Worm (Caenorhabditis elegans) whole organism, late embryonic: ENCODE measurements around the gene F46G11.4.
A peak's percentile ranks its signal among the peaks of the same experiment; 100 is the strongest.

ENCODE experiments used
- C08G9.2 ChIP-seq: sonication (generic microtip); optimal IDR thresholded peaks from 2 replicates; lab custom pipeline; 2016; ENCODE audit warnings: mild to moderate bottlenecking, missing genetic modification characterization, moderate library complexity, missing compliant biosample characterization
- C38D4.7 ChIP-seq: fragments of 200-800 bp; sonication (Bioruptor generic); optimal IDR thresholded peaks from 2 replicates; lab custom pipeline; 2018; ENCODE audit warnings: mild to moderate bottlenecking, missing genetic modification characterization, moderate library complexity, missing compliant biosample characterization
- K02D7.2 ChIP-seq: sonication (generic microtip); optimal IDR thresholded peaks from 2 replicates; lab custom pipeline; 2017; ENCODE audit warnings: mild to moderate bottlenecking, missing genetic modification characterization, missing compliant biosample characterization
- Y22D7AL.16 ChIP-seq: sonication (generic microtip); optimal IDR thresholded peaks from 2 replicates; lab custom pipeline; 2016; ENCODE audit warnings: missing genetic modification characterization, missing compliant biosample characterization
- ama-1 ChIP-seq: fragments of 150-350 bp; optimal IDR thresholded peaks from 2 replicates; lab custom pipeline; 2014
- ceh-14 ChIP-seq: sonication (generic microtip); optimal IDR thresholded peaks from 2 replicates; lab custom pipeline; 2016; ENCODE audit warnings: missing genotype, missing genetic modification characterization, missing compliant biosample characterization
- ceh-18 ChIP-seq: sonication (generic microtip); optimal IDR thresholded peaks from 2 replicates; lab custom pipeline; 2016; ENCODE audit warnings: missing genetic modification characterization, missing compliant biosample characterization
- ceh-2 ChIP-seq: sonication (generic microtip); optimal IDR thresholded peaks from 2 replicates; lab custom pipeline; 2016; ENCODE audit warnings: missing genotype, missing genetic modification characterization, missing compliant biosample characterization
- ceh-24 ChIP-seq: sonication (generic microtip); optimal IDR thresholded peaks from 2 replicates; lab custom pipeline; 2016; ENCODE audit warnings: mild to moderate bottlenecking, missing genetic modification characterization, missing compliant biosample characterization
- ceh-31 ChIP-seq: sonication (generic microtip); optimal IDR thresholded peaks from 2 replicates; lab custom pipeline; 2016; ENCODE audit warnings: missing genetic modification characterization, missing compliant biosample characterization
- ceh-45 ChIP-seq: fragments of 200-800 bp; sonication (Bioruptor generic); IDR thresholded peaks from 2 replicates; pipeline ENCODE4 v1.3.6; 2022; ENCODE audit warnings: missing genetic modification reagents, missing genetic modification characterization, missing compliant biosample characterization
- ceh-48 ChIP-seq: sonication (generic microtip); optimal IDR thresholded peaks from 2 replicates; lab custom pipeline; 2016; ENCODE audit warnings: missing genetic modification characterization, inconsistent platforms, missing compliant biosample characterization
- dmd-4 ChIP-seq: sonication (generic microtip); optimal IDR thresholded peaks from 2 replicates; lab custom pipeline; 2016; ENCODE audit warnings: borderline replicate concordance, missing genetic modification characterization, missing compliant biosample characterization
- dve-1 ChIP-seq: sonication (generic microtip); optimal IDR thresholded peaks from 2 replicates; lab custom pipeline; 2017; ENCODE audit warnings: antibody characterized with exemption, mild to moderate bottlenecking, missing genetic modification characterization, missing compliant biosample characterization
- elt-2 ChIP-seq: sonication (generic microtip); optimal IDR thresholded peaks from 2 replicates; lab custom pipeline; 2016; ENCODE audit warnings: missing genetic modification reagents, missing genetic modification characterization, missing compliant biosample characterization
- ets-4 ChIP-seq: sonication (generic microtip); optimal IDR thresholded peaks from 2 replicates; lab custom pipeline; 2016; ENCODE audit warnings: missing genetic modification characterization, missing compliant biosample characterization
- eyg-1 ChIP-seq: sonication (generic microtip); optimal IDR thresholded peaks from 2 replicates; lab custom pipeline; 2016; ENCODE audit warnings: missing genotype, missing genetic modification characterization, missing compliant biosample characterization
- fkh-10 ChIP-seq: fragments of 150-350 bp; optimal IDR thresholded peaks from 2 replicates; lab custom pipeline; 2014; ENCODE audit warnings: missing biosample characterization, missing genetic modification reagents, missing genetic modification characterization
- fkh-6 ChIP-seq: sonication (generic microtip); optimal IDR thresholded peaks from 2 replicates; lab custom pipeline; 2016; ENCODE audit warnings: missing genetic modification characterization, missing compliant biosample characterization
- hlh-30 ChIP-seq: sonication (generic microtip); optimal IDR thresholded peaks from 2 replicates; lab custom pipeline; 2017; ENCODE audit warnings: antibody characterized with exemption, missing genetic modification characterization, missing compliant biosample characterization; ENCODE audit not compliant: insufficient read depth
- hlh-6 ChIP-seq: sonication (generic microtip); optimal IDR thresholded peaks from 2 replicates; lab custom pipeline; 2016; ENCODE audit warnings: missing genotype, missing genetic modification characterization, missing compliant biosample characterization
- hlh-8 ChIP-seq: sonication (generic microtip); optimal IDR thresholded peaks from 2 replicates; lab custom pipeline; 2016; ENCODE audit warnings: missing genotype, missing genetic modification characterization, missing compliant biosample characterization
- lin-11 ChIP-seq: fragments of 200-800 bp; sonication (Bioruptor generic); optimal IDR thresholded peaks from 2 replicates; lab custom pipeline; 2018; ENCODE audit warnings: mild to moderate bottlenecking, missing genetic modification characterization, missing compliant biosample characterization
- madf-2 ChIP-seq: sonication (generic microtip); optimal IDR thresholded peaks from 2 replicates; lab custom pipeline; 2017; ENCODE audit warnings: missing genetic modification characterization, missing compliant biosample characterization
- nhr-232 ChIP-seq: sonication (generic microtip); optimal IDR thresholded peaks from 2 replicates; lab custom pipeline; 2016; ENCODE audit warnings: missing genetic modification characterization, missing compliant biosample characterization
- npax-4 ChIP-seq: sonication (generic microtip); optimal IDR thresholded peaks from 2 replicates; lab custom pipeline; 2016; ENCODE audit warnings: missing genetic modification characterization, missing compliant biosample characterization
- pag-3 ChIP-seq: sonication (generic microtip); optimal IDR thresholded peaks from 2 replicates; lab custom pipeline; 2016; ENCODE audit warnings: missing compliant biosample characterization, missing genetic modification characterization, borderline replicate concordance
- pat-9 ChIP-seq: fragments of 200-800 bp; sonication (Bioruptor generic); optimal IDR thresholded peaks from 2 replicates; lab custom pipeline; 2018; ENCODE audit warnings: mild to moderate bottlenecking, missing genetic modification characterization, moderate library complexity, missing compliant biosample characterization
- pax-1 ChIP-seq: fragments of 150-350 bp; optimal IDR thresholded peaks from 2 replicates; lab custom pipeline; 2014; ENCODE audit warnings: missing biosample characterization, missing genetic modification characterization
- pqm-1 ChIP-seq: sonication (generic microtip); optimal IDR thresholded peaks from 2 replicates; lab custom pipeline; 2016; ENCODE audit warnings: missing genetic modification characterization, missing compliant biosample characterization
- pros-1 ChIP-seq: fragments of 150-350 bp; optimal IDR thresholded peaks from 2 replicates; lab custom pipeline; 2014; ENCODE audit warnings: missing biosample characterization, missing genetic modification reagents, missing genetic modification characterization
- sdc-2 ChIP-seq: sonication (generic microtip); optimal IDR thresholded peaks from 2 replicates; lab custom pipeline; 2016; ENCODE audit warnings: missing genotype, missing genetic modification characterization, missing compliant biosample characterization
- sox-2 ChIP-seq: fragments of 200-800 bp; sonication (Bioruptor generic); IDR thresholded peaks from 2 replicates; pipeline ENCODE4 v1.3.6; 2022; ENCODE audit warnings: missing genetic modification reagents, missing genetic modification characterization, missing compliant biosample characterization
- tbx-2 ChIP-seq: sonication (generic microtip); optimal IDR thresholded peaks from 2 replicates; lab custom pipeline; 2016; ENCODE audit warnings: missing genetic modification characterization, missing compliant biosample characterization
- tbx-7 ChIP-seq: sonication (generic microtip); optimal IDR thresholded peaks from 2 replicates; lab custom pipeline; 2016; ENCODE audit warnings: missing genotype, missing genetic modification characterization, missing compliant biosample characterization
- unc-42 ChIP-seq: sonication (generic microtip); optimal IDR thresholded peaks from 2 replicates; lab custom pipeline; 2016; ENCODE audit warnings: missing genotype, missing genetic modification characterization, missing compliant biosample characterization
- unc-55 ChIP-seq: sonication (generic microtip); optimal IDR thresholded peaks from 2 replicates; lab custom pipeline; 2017; ENCODE audit warnings: missing biosample characterization, missing genetic modification reagents, missing genetic modification characterization
- unc-86 ChIP-seq: sonication (generic microtip); optimal IDR thresholded peaks from 2 replicates; lab custom pipeline; 2016; ENCODE audit warnings: missing genetic modification characterization, missing compliant biosample characterization
- ztf-16 ChIP-seq: sonication (generic microtip); optimal IDR thresholded peaks from 2 replicates; lab custom pipeline; 2017; ENCODE audit warnings: missing genetic modification characterization, missing compliant biosample characterization

Gene F46G11.4

DNA sequence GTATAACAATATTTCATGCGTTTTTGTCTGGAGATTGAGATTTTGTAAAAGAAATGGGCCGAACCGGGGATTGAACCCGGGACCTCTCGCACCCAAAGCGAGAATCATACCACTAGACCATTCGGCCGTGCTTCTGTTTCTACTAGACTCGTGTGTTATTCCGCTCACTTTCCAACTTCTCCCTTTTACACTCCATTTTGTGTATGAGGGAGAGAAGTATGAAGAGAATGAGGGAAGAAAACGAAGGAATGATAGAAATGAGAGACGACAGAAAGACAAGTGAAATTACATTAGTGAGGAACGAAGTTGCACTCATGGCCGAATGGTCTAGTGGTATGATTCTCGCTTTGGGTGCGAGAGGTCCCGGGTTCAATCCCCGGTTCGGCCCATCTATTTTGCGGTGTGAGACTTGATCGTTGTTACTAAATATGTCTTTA is 2.6 kb upstream of the F46G11.4 start (continued):
- peak; percentile 89 for TF ChIP-seq dve-1
- peak; percentile 90 for TF ChIP-seq ztf-16 (tag; lab: Kevin White, UChicago)
- peak; percentile 83 for TF ChIP-seq ceh-45 (GFP tag; lab: Robert Waterston, UW)
- TF ChIP-seq lin-11 = peak; percentile 77
- peak; percentile 57 for TF ChIP-seq fkh-10 (GFP tag; lab: Kevin White, UChicago)
- no peak for TF ChIP-seq ama-1 (lab: Kevin White, UChicago)
- no peak for TF ChIP-seq pax-1 (tag; lab: Kevin White, UChicago)
- TF ChIP-seq ceh-18 (tag; lab: Kevin White, UChicago) = peak; percentile 85
- TF ChIP-seq pag-3 (tag; lab: Kevin White, UChicago) = peak; percentile 41
- TF ChIP-seq ceh-2 (tag; lab: Kevin White, UChicago) = peak; percentile 65
- TF ChIP-seq hlh-8 (tag; lab: Kevin White, UChicago) = peak; percentile 62
- peak; percentile 84 for TF ChIP-seq fkh-6 (tag; lab: Kevin White, UChicago)
- peak; percentile 95 for TF ChIP-seq ceh-14
- TF ChIP-seq ceh-31 (tag; lab: Kevin White, UChicago) = peak; percentile 84
- peak; percentile 65 for TF ChIP-seq unc-86 (tag; lab: Kevin White, UChicago)
- TF ChIP-seq K02D7.2 (tag; lab: Kevin White, UChicago) = peak; percentile 79
- TF ChIP-seq ceh-48 = peak; percentile 78
- peak; percentile 70 for TF ChIP-seq npax-4 (tag; lab: Kevin White, UChicago)
- peak; percentile 55 for TF ChIP-seq eyg-1
- TF ChIP-seq unc-55 = peak; percentile 71
- no peak for TF ChIP-seq tbx-7 (tag; lab: Kevin White, UChicago)
- TF ChIP-seq, all 69 proteins: peak for 61

DNA sequence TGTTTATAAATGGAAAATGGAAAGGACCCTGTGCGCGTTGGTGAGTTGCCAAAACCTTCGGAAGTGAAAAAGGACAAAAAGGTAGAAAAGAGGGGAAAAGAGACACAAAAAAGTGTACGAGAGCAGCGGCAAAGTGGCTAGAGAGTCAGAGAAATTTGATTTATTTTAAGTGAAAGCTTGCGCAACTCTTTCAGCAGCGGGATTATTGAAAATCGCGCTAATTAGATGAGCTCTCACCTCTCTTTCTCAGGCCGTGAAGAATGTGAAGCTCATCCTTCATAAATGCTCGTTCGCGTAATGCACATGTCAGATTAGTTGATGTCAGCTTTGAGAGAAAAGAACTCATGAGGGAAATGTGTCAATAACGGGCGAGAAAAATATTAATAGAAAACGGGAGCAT is 639 bp upstream of the F46G11.4 start:
- TF ChIP-seq pros-1 (tag; lab: Kevin White, UChicago) = no peak
- no peak for TF ChIP-seq nhr-232 (tag; lab: Kevin White, UChicago)
- peak; percentile 99 for TF ChIP-seq unc-42 (tag; lab: Kevin White, UChicago)
- TF ChIP-seq hlh-30 (tag; lab: Kevin White, UChicago) = no peak
- no peak for TF ChIP-seq C08G9.2
- no peak for TF ChIP-seq ceh-18 (tag; lab: Kevin White, UChicago)
- TF ChIP-seq elt-2 (tag; lab: Kevin White, UChicago) = no peak
- no peak for TF ChIP-seq ets-4 (tag; lab: Kevin White, UChicago)
- TF ChIP-seq madf-2 (tag; lab: Kevin White, UChicago) = no peak
- no peak for TF ChIP-seq unc-86 (tag; lab: Kevin White, UChicago)
- peak; percentile 49 for TF ChIP-seq ceh-31 (tag; lab: Kevin White, UChicago)
- TF ChIP-seq pqm-1 (tag; lab: Kevin White, UChicago) = no peak
- TF ChIP-seq ceh-2 (tag; lab: Kevin White, UChicago) = no peak
- TF ChIP-seq ama-1 (lab: Kevin White, UChicago) = no peak
- no peak for TF ChIP-seq hlh-8 (tag; lab: Kevin White, UChicago)
- TF ChIP-seq ceh-24 (tag; lab: Kevin White, UChicago) = no peak

DNA sequence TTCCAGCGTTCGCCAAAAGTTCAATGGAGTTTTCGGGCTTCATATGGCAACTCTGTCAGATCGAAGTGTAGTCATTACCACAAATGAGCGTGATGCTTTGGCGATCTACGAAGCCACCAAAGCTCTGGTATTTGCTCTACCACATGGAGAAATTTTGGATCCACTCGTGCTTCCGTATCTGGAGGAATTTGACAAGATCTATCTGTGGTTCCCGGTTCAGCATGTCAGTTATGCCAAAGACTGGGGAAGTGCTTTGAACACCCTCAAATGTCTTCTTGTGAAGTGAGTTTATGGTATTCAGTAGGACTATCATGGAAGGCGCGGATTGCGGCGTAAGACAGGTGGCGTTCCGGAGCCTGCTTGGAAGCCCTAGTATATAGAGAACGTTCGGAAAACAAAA is 4.2 kb downstream of the F46G11.4 start:
- TF ChIP-seq C38D4.7 (no peak), sox-2 (GFP tag; lab: Robert Waterston, UW) (no peak), pros-1 (tag; lab: Kevin White, UChicago) (no peak), sdc-2 (tag; lab: Kevin White, UChicago) (no peak), Y22D7AL.16 (tag; lab: Kevin White, UChicago) (no peak), hlh-6 (tag; lab: Kevin White, UChicago) (no peak)

DNA sequence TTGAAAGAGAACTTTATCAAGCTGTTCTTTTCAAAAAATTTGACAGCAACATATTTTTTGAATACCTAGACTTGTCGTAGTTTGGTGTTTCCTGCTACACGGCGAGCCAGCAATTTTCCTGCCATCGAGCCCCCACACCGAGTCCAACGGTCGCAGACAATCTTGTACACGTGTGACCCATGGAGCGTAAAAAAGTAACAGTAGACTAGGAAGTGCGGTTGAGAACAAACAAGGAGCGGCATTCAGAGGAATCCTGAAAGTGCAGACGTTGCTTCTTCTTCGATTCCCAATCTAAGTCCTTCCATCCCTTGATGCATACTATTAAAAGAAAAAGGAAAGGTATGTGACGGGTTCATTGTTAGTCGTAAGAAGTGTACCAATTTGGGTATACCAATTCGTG is 7.7 kb downstream of the F46G11.4 start, which contains the start of gene twnk-1:
TSS of gene twnk-1 (plus strand) at position 301 of the 400 bp plus-strand sequence.
- TF ChIP-seq pros-1 (tag; lab: Kevin White, UChicago) = no peak
- no peak for TF ChIP-seq pat-9
- TF ChIP-seq ceh-2 (tag; lab: Kevin White, UChicago) = no peak
- no peak for TF ChIP-seq tbx-2 (tag; lab: Kevin White, UChicago)
- no peak for TF ChIP-seq dmd-4 (tag; lab: Kevin White, UChicago)
- TF ChIP-seq K02D7.2 (tag; lab: Kevin White, UChicago) = no peak
